Worm (Caenorhabditis elegans) whole organism, midembryonic: ENCODE data around the gene mboa-2.

Experiments used
- T22C8.4 ChIP-seq: fragments of 200-800 bp; sonication (Bioruptor generic); IDR thresholded peaks from 2 replicates; pipeline ENCODE4 v1.3.6; 2022; ENCODE audit warnings: missing genetic modification characterization, missing compliant biosample characterization
- cog-1 ChIP-seq: sonication (generic microtip); optimal IDR thresholded peaks from 2 replicates; lab custom pipeline; 2016; ENCODE audit warnings: missing genetic modification characterization, missing compliant biosample characterization
- flt-1 ChIP-seq: fragments of 200-800 bp; sonication (Bioruptor generic); IDR thresholded peaks from 2 replicates; pipeline ENCODE4 v1.3.6; 2022; ENCODE audit warnings: missing genetic modification characterization, missing compliant biosample characterization
- klf-2 ChIP-seq: fragments of 200-800 bp; sonication (Bioruptor generic); conservative IDR thresholded peaks from 2 replicates; pipeline ENCODE4 v1.3.6; 2022; ENCODE audit warnings: missing genetic modification reagents, missing genetic modification characterization, missing compliant biosample characterization
- med-1 ChIP-seq: sonication (generic microtip); optimal IDR thresholded peaks from 2 replicates; lab custom pipeline; 2017; ENCODE audit warnings: missing genetic modification characterization, mild to moderate bottlenecking, missing compliant biosample characterization, antibody characterized with exemption, missing genetic modification reagents; ENCODE audit not compliant: insufficient read depth
- ref-1 ChIP-seq: fragments of 200-800 bp; sonication (Bioruptor generic); conservative IDR thresholded peaks from 2 replicates; pipeline ENCODE4 v1.3.6; 2022; ENCODE audit warnings: missing genetic modification reagents, missing genetic modification characterization, missing compliant biosample characterization
- tab-1 ChIP-seq: fragments of 200-800 bp; sonication (Bioruptor generic); IDR thresholded peaks from 2 replicates; pipeline ENCODE4 v1.3.6; 2022; ENCODE audit warnings: missing genetic modification characterization, missing compliant biosample characterization
- ztf-23 ChIP-seq: fragments of 200-800 bp; sonication (Bioruptor generic); IDR thresholded peaks from 2 replicates; pipeline ENCODE4 v1.3.6; 2022; ENCODE audit warnings: missing genetic modification reagents, missing genetic modification characterization, missing compliant biosample characterization
- ztf-29 ChIP-seq: fragments of 200-800 bp; sonication (Bioruptor generic); IDR thresholded peaks from 2 replicates; pipeline ENCODE4 v1.3.6; 2022; ENCODE audit warnings: missing genetic modification reagents, missing genetic modification characterization, missing compliant biosample characterization

Gene mboa-2

ce11 chrV:11122466-11122865 is at the start of gene mboa-2:
mboa-2 (minus strand) TSS chrV:11122493.
- TF ChIP-seq cog-1 = no peak
- no peak for TF ChIP-seq ztf-23
- no peak for TF ChIP-seq tab-1 (GFP tag; lab: Robert Waterston, UW)
- no peak for TF ChIP-seq med-1 (GFP tag; lab: Kevin White, UChicago)
- no peak for TF ChIP-seq T22C8.4 (GFP tag; lab: Robert Waterston, UW)
- TF ChIP-seq ref-1 (GFP tag; lab: Robert Waterston, UW) = no peak
- no peak for TF ChIP-seq ztf-29 (GFP tag; lab: Robert Waterston, UW)
- no peak for TF ChIP-seq klf-2
- no peak for TF ChIP-seq flt-1 (GFP tag; lab: Robert Waterston, UW)

ce11 chrV:11171906-11172305 is 49.6 kb upstream of the mboa-2 start, which contains the start of gene T19C4.5:
T19C4.5 (plus strand) TSS chrV:11172213.
- TF ChIP-seq ref-1 (GFP tag; lab: Robert Waterston, UW) = no peak
- TF ChIP-seq T22C8.4 (GFP tag; lab: Robert Waterston, UW) = no peak
- no peak for TF ChIP-seq ztf-29 (GFP tag; lab: Robert Waterston, UW)
- TF ChIP-seq tab-1 (GFP tag; lab: Robert Waterston, UW) = no peak
- TF ChIP-seq med-1 (GFP tag; lab: Kevin White, UChicago) = no peak
- no peak for TF ChIP-seq flt-1 (GFP tag; lab: Robert Waterston, UW)
- no peak for TF ChIP-seq ztf-23
- TF ChIP-seq cog-1 = no peak
- TF ChIP-seq klf-2 = no peak

DNA sequence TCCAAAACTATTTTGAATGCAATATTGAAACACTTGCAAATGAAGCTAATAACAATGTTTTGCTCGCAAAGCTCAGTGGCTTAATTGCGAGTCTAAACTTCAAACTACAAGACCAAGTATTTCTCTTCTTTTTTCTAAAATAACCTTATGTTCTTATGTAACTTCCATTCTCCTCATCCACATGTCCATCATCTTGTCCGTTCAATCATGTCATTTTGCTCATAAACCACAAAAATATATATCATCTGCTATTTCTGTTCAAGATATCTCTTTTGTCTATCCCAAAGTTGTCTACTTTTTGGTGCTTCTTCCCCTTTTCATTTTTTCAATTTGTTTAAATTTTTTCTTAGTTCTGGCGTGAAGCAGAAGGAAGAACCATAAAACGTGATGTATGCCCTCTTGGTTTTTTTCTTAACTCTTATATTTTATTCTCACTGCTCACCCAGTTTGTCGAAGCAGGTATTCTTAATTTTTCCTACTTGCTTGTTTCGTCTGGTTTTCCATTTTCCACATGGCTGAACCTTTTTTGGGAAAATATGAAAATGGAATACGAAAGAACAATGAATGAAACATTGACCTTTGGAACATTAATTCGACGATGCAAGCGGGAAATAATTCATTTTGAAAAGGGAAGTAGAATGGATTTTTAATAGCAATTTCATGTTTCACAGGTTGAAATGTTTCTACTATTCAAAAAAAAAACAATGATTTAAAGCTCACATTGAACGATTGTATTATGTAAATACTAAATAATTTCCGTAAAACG is 48.5 kb upstream of the mboa-2 start:
- no peak for TF ChIP-seq T22C8.4 (GFP tag; lab: Robert Waterston, UW)
- no peak for TF ChIP-seq ztf-29 (GFP tag; lab: Robert Waterston, UW)
- TF ChIP-seq ref-1 (GFP tag; lab: Robert Waterston, UW) = no peak
- TF ChIP-seq med-1 (GFP tag; lab: Kevin White, UChicago) = no peak
- no peak for TF ChIP-seq flt-1 (GFP tag; lab: Robert Waterston, UW)
- no peak for TF ChIP-seq ztf-23
- TF ChIP-seq tab-1 (GFP tag; lab: Robert Waterston, UW) = no peak
- TF ChIP-seq cog-1 = no peak
- no peak for TF ChIP-seq klf-2

ce11 chrV:11167745-11168144 is 45.5 kb upstream of the mboa-2 start:
- TF ChIP-seq ztf-29 (GFP tag; lab: Robert Waterston, UW) (no peak), tab-1 (GFP tag; lab: Robert Waterston, UW) (no peak), ztf-23 (no peak), med-1 (GFP tag; lab: Kevin White, UChicago) (no peak), klf-2 (no peak), flt-1 (GFP tag; lab: Robert Waterston, UW) (no peak)

DNA sequence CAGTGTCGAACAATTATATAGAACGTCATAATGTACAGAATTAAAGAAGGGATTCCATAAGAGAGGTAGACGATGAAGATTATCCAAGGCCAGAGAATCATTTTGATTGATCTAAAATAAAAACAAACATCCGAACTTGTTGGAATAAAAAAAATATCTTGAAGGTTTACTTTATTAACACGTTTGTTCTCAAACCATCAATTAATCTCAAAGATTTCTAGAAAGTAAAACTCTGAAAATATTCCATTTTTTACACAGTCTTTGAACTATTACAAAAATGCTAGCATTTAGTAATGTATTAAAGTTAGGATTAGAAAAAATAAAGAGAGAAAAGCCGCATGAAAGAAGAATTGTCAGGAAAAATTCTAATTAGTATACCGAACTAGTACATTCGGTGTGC is 42.2 kb upstream of the mboa-2 start, which contains the start of gene srg-40:
TSS of gene srg-40 (minus strand) at position 101 of the 400 bp plus-strand sequence.
- TF ChIP-seq med-1 (GFP tag; lab: Kevin White, UChicago) (no peak), flt-1 (GFP tag; lab: Robert Waterston, UW) (no peak), T22C8.4 (GFP tag; lab: Robert Waterston, UW) (no peak), klf-2 (no peak), cog-1 (no peak), ref-1 (GFP tag; lab: Robert Waterston, UW) (no peak), ztf-23 (no peak), ztf-29 (GFP tag; lab: Robert Waterston, UW) (no peak), tab-1 (GFP tag; lab: Robert Waterston, UW) (no peak)

- TF ChIP-seq tab-1 (GFP tag; lab: Robert Waterston, UW) (no peak), med-1 (GFP tag; lab: Kevin White, UChicago) (no peak), cog-1 (no peak), klf-2 (no peak)
These were observed 39.5 kb upstream of the mboa-2 start, which contains the start of gene srg-41 for ce11 chrV:11161791-11162190. srg-41 (minus strand) TSS chrV:11161891.

- no peak for TF ChIP-seq med-1 (GFP tag; lab: Kevin White, UChicago)
- TF ChIP-seq klf-2 = no peak
- TF ChIP-seq flt-1 (GFP tag; lab: Robert Waterston, UW) = no peak
- TF ChIP-seq T22C8.4 (GFP tag; lab: Robert Waterston, UW) = no peak
- no peak for TF ChIP-seq ref-1 (GFP tag; lab: Robert Waterston, UW)
- TF ChIP-seq tab-1 (GFP tag; lab: Robert Waterston, UW) = no peak
- TF ChIP-seq ztf-23 = no peak
- no peak for TF ChIP-seq cog-1
- no peak for TF ChIP-seq ztf-29 (GFP tag; lab: Robert Waterston, UW)
These were observed 35.7 kb upstream of the mboa-2 start, which contains the start of gene srg-42 for ce11 chrV:11157947-11158346. srg-42 (minus strand) TSS chrV:11158047.

DNA sequence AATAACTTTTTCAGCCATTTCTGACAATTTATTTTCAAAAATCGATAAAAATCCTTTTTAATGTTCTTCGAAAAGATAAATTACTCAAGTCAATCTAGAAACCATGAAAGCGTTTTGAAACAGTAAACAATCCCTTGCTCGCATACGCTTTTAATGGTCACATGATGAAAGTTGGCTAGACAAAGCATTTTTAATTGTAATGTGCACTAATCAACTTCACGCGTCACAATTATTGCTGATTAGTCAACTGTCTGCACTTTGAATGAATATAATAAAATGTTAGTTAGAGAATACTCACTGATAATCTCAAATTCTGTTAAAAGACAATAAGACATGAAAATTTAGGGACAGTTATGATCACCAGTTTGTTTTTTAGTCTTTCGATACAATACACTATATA is 34.3 kb upstream of the mboa-2 start:
- TF ChIP-seq ref-1 (GFP tag; lab: Robert Waterston, UW) (no peak), klf-2 (no peak), ztf-29 (GFP tag; lab: Robert Waterston, UW) (no peak), tab-1 (GFP tag; lab: Robert Waterston, UW) (no peak), T22C8.4 (GFP tag; lab: Robert Waterston, UW) (no peak), cog-1 (no peak), flt-1 (GFP tag; lab: Robert Waterston, UW) (no peak)

DNA sequence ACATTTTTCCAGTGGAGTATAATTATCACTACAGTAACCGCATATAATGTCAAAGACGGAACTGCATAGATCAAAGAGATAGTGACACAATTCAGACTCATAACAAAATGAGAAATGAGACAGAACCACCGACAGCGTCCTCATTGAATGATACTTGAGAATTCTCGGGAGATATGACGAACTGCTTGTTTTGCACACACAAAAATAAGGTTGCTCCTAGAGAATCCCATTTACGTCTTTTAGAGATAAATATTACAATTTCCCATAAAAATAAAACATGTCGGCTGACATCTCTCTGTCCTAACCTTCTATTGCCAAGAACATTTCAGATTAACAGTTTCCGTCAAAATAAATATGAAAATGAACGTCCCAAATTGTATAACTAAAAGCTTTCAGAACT is 33.3 kb upstream of the mboa-2 start, which contains the start of gene srg-38:
TSS of gene srg-38 (minus strand) at position 101 of the 400 bp plus-strand sequence.
- TF ChIP-seq tab-1 (GFP tag; lab: Robert Waterston, UW) (no peak), cog-1 (no peak), ref-1 (GFP tag; lab: Robert Waterston, UW) (no peak), ztf-23 (no peak), klf-2 (no peak), flt-1 (GFP tag; lab: Robert Waterston, UW) (no peak), T22C8.4 (GFP tag; lab: Robert Waterston, UW) (no peak), ztf-29 (GFP tag; lab: Robert Waterston, UW) (no peak), med-1 (GFP tag; lab: Kevin White, UChicago) (no peak)
